Worm (Caenorhabditis elegans): ENCODE results near the gene act-3.

act-3 gene

ce11 chrV:11030675-11031074, 43.6 kb downstream of the act-3 start:
- TF ChIP-seq unc-55 (GFP tag; optimal IDR thresholded peaks at IDR 0.05) (no peak), pha-2 (tag; optimal IDR thresholded peaks at IDR 0.05) (no peak), fax-1 (tag; optimal IDR thresholded peaks at IDR 0.05) (no peak), F13H6.1 (tag; optimal IDR thresholded peaks at IDR 0.05) (no peak), ceh-30 (tag; optimal IDR thresholded peaks at IDR 0.05) (no peak), ceh-18 (tag; optimal IDR thresholded peaks at IDR 0.05) (no peak), ceh-6 (GFP tag; optimal IDR thresholded peaks at IDR 0.05) (no peak), sdc-2 (tag; optimal IDR thresholded peaks at IDR 0.05) (no peak), tbx-7 (tag; optimal IDR thresholded peaks at IDR 0.05) (no peak)

- TF ChIP-seq syd-9 (tag; optimal IDR thresholded peaks at IDR 0.05) (no peak), ceh-31 (tag; optimal IDR thresholded peaks at IDR 0.05) (peak; percentile 94), che-1 (tag; optimal IDR thresholded peaks at IDR 0.05) (no peak), pqm-1 (tag; optimal IDR thresholded peaks at IDR 0.05) (no peak), ceh-14 (tag; optimal IDR thresholded peaks at IDR 0.05) (peak; percentile 85), ceh-22 (tag; optimal IDR thresholded peaks at IDR 0.05) (no peak), odd-2 (tag; optimal IDR thresholded peaks at IDR 0.05) (no peak), hlh-8 (tag; optimal IDR thresholded peaks at IDR 0.05) (peak; percentile 68), C38D4.7 (GFP tag; optimal IDR thresholded peaks at IDR 0.05) (no peak), pha-4 (tag; optimal IDR thresholded peaks at IDR 0.05) (no peak), lin-11 (tag; optimal IDR thresholded peaks at IDR 0.05) (no peak), ceh-24 (tag; optimal IDR thresholded peaks at IDR 0.05) (no peak), hlh-6 (tag; optimal IDR thresholded peaks at IDR 0.05) (peak; percentile 59), ama-1 (optimal IDR thresholded peaks at IDR 0.05) (no peak), fkh-10 (GFP tag; optimal IDR thresholded peaks at IDR 0.05) (no peak), F13H6.1 (tag; optimal IDR thresholded peaks at IDR 0.05) (peak; percentile 71), nhr-11 (tag; optimal IDR thresholded peaks at IDR 0.05) (no peak), sox-4 (tag; optimal IDR thresholded peaks at IDR 0.05) (no peak), ceh-2 (tag; optimal IDR thresholded peaks at IDR 0.05) (peak; percentile 86), unc-3 (GFP tag; conservative IDR thresholded peaks at IDR 0.05) (no peak), unc-3 (tag; optimal IDR thresholded peaks at IDR 0.05) (no peak), rnt-1 (tag; optimal IDR thresholded peaks at IDR 0.05) (peak; percentile 83), nhr-232 (tag; optimal IDR thresholded peaks at IDR 0.05) (no peak), mec-3 (tag; optimal IDR thresholded peaks at IDR 0.05; ENCODE audit: borderline replicate concordance) (peak; percentile 71), pax-1 (tag; optimal IDR thresholded peaks at IDR 0.05) (peak; percentile 11), tbx-7 (tag; optimal IDR thresholded peaks at IDR 0.05) (peak; percentile 91), T23F11.4 (GFP tag; optimal IDR thresholded peaks at IDR 0.05) (no peak), ceh-6 (GFP tag; optimal IDR thresholded peaks at IDR 0.05) (peak; percentile 39), sox-2 (GFP tag; IDR thresholded peaks at IDR 0.05) (no peak), pros-1 (tag; optimal IDR thresholded peaks at IDR 0.05) (no peak), dmd-4 (tag; optimal IDR thresholded peaks at IDR 0.05; ENCODE audit: borderline replicate concordance) (peak; percentile 56), dve-1 (tag; optimal IDR thresholded peaks at IDR 0.05) (no peak), ttx-3 (tag; optimal IDR thresholded peaks at IDR 0.05) (peak; percentile 3), Y22D7AL.16 (tag; optimal IDR thresholded peaks at IDR 0.05) (no peak), hlh-30 (tag; optimal IDR thresholded peaks at IDR 0.05; ENCODE audit: insufficient read depth) (no peak), fkh-6 (tag; optimal IDR thresholded peaks at IDR 0.05) (peak; percentile 63), ceh-30 (tag; optimal IDR thresholded peaks at IDR 0.05) (no peak), npax-4 (tag; optimal IDR thresholded peaks at IDR 0.05) (no peak), hlh-15 (tag; optimal IDR thresholded peaks at IDR 0.05) (no peak), ref-2 (tag; optimal IDR thresholded peaks at IDR 0.05) (peak; percentile 89), ceh-9 (tag; optimal IDR thresholded peaks at IDR 0.05) (no peak), sdc-2 (tag; optimal IDR thresholded peaks at IDR 0.05) (peak; percentile 8), ahr-1 (tag; optimal IDR thresholded peaks at IDR 0.05) (peak; percentile 25), K09A11.1 (tag; optimal IDR thresholded peaks at IDR 0.05; ENCODE audit: insufficient read depth) (no peak), nfya-1 (tag; optimal IDR thresholded peaks at IDR 0.05) (peak; percentile 13), elt-2 (tag; optimal IDR thresholded peaks at IDR 0.05) (peak; percentile 64), pha-2 (tag; optimal IDR thresholded peaks at IDR 0.05) (no peak), zip-5 (tag; optimal IDR thresholded peaks at IDR 0.05) (peak; percentile 87), unc-55 (GFP tag; optimal IDR thresholded peaks at IDR 0.05) (no peak)
Observed at ce11 chrV:11029309-11029708, 45.0 kb downstream of the act-3 start.
